Worm (Caenorhabditis elegans) whole organism, L3 larva: Measurements from ENCODE around the gene T04A8.13.

Source experiments
- fos-1 ChIP-seq: fragments of 150-350 bp; optimal IDR thresholded peaks from 2 replicates; lab custom pipeline; 2014; ENCODE audit warnings: missing biosample characterization, missing genetic modification characterization
- zag-1 ChIP-seq: fragments of 150-350 bp; optimal IDR thresholded peaks from 2 replicates; lab custom pipeline; 2014; ENCODE audit warnings: missing biosample characterization, missing genetic modification characterization

DNA sequence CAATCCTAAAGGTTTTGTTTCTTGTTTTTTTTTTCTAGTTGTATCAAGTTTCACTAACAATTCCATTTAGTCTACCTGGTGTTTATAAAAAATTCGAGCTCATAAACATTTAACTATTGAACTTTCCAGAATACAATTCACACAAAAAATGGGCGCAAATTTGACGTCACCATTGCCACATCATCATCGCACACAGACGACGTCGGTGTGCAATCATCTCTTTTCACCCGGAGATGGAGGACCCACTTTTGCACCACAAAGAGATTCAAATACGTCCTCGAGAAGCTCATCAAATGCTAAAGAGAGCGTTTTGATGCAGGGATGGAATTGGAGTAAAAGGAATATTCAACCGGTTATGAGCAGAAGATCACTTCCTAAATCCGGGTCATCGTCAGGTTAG lies 47.4 kb upstream of the T04A8.13 start:
- TF ChIP-seq zag-1 (no peak), fos-1 (tag; lab: Kevin White, UChicago) (no peak)
